Fruit fly (Drosophila melanogaster) whole organism, embryonic: ENCODE measurements around the gene Hrs.

Source experiments
- Ada2b ChIP-seq: fragments of 200-800 bp; sonication (Bioruptor generic); IDR thresholded peaks from 2 replicates; pipeline ENCODE4 v1.3.6; 2022; ENCODE audit warnings: missing biosample characterization, missing genetic modification characterization
- Atf-2 ChIP-seq: fragments of 200-800 bp; sonication (Bioruptor generic); optimal IDR thresholded peaks from 2 replicates; lab custom pipeline; 2016; ENCODE audit warnings: missing biosample characterization, missing genetic modification characterization
- CG12769 ChIP-seq: fragments of 200-800 bp; sonication (Bioruptor generic); optimal IDR thresholded peaks from 2 replicates; lab custom pipeline; 2019; ENCODE audit warnings: missing biosample characterization, mild to moderate bottlenecking, missing genetic modification characterization, moderate library complexity
- CG16779 ChIP-seq: fragments of 200-800 bp; sonication (Bioruptor generic); IDR thresholded peaks from 2 replicates; pipeline ENCODE4 v1.3.6; 2022; ENCODE audit warnings: missing biosample characterization, missing genetic modification characterization
- CG2678 ChIP-seq: fragments of 200-800 bp; sonication (Bioruptor generic); optimal IDR thresholded peaks from 3 replicates; lab custom pipeline; 2019; ENCODE audit warnings: missing biosample characterization, mild to moderate bottlenecking, missing genetic modification characterization, moderate library complexity
- CG30020 ChIP-seq: fragments of 200-800 bp; optimal IDR thresholded peaks from 2 replicates; lab custom pipeline; 2019; ENCODE audit warnings: missing biosample characterization, mild to moderate bottlenecking, missing genetic modification characterization, moderate library complexity
- CG30403 ChIP-seq: fragments of 200-800 bp; sonication (Bioruptor generic); optimal IDR thresholded peaks from 3 replicates; lab custom pipeline; 2016; ENCODE audit warnings: missing biosample characterization, missing genetic modification characterization
- CG31441 ChIP-seq: fragments of 200-800 bp; sonication (Bioruptor generic); IDR thresholded peaks from 2 replicates; pipeline ENCODE4 v1.3.6; 2022; ENCODE audit warnings: missing biosample characterization, missing genetic modification characterization
- CG3726 ChIP-seq: fragments of 200-800 bp; sonication (Bioruptor generic); IDR thresholded peaks from 3 replicates; pipeline ENCODE4, ENCODE4 v1.3.6; 2022; ENCODE audit warnings: missing biosample characterization, missing genetic modification characterization
- CG4854 ChIP-seq: fragments of 200-800 bp; sonication (Bioruptor generic); optimal IDR thresholded peaks from 2 replicates; lab custom pipeline; 2016; ENCODE audit warnings: missing biosample characterization, missing genetic modification characterization, inconsistent platforms
- CG5245 ChIP-seq: fragments of 200-800 bp; sonication (Bioruptor generic); optimal IDR thresholded peaks from 3 replicates; lab custom pipeline; 2016; ENCODE audit warnings: missing biosample characterization, missing genetic modification characterization
- CG7745 ChIP-seq: fragments of 200-800 bp; sonication (Bioruptor generic); optimal IDR thresholded peaks from 2 replicates; lab custom pipeline; 2018; ENCODE audit warnings: missing biosample characterization, mild to moderate bottlenecking, missing genetic modification characterization, moderate library complexity
- CG8089 ChIP-seq: fragments of 200-800 bp; sonication (Bioruptor generic); optimal IDR thresholded peaks from 3 replicates; lab custom pipeline; 2016; ENCODE audit warnings: missing biosample characterization, missing genetic modification characterization
- CG8290 ChIP-seq, 3 experiments: fragments of 200-800 bp; sonication (Bioruptor generic); optimal IDR thresholded peaks; 2 replicates each; lab custom pipeline; 2016 to 2019; ENCODE audit warnings: missing biosample characterization in 3 of 3, missing genetic modification characterization in 3 of 3, mild to moderate bottlenecking in 2 of 3, moderate library complexity in 1 of 3
- Doc3 ChIP-seq: fragments of 200-800 bp; sonication (Bioruptor generic); IDR thresholded peaks from 3 replicates; pipeline ENCODE4 v1.3.6; 2022; ENCODE audit warnings: missing biosample characterization, missing genetic modification characterization; ENCODE audit not compliant: partially characterized antibody
- HLH3B ChIP-seq: fragments of 200-800 bp; sonication (Bioruptor generic); IDR thresholded peaks from 2 replicates; pipeline ENCODE4 v1.3.6; 2022; ENCODE audit warnings: missing biosample characterization, missing genetic modification characterization
- HmgD ChIP-seq: fragments of 200-800 bp; sonication (Bioruptor generic); optimal IDR thresholded peaks from 3 replicates; lab custom pipeline; 2016; ENCODE audit warnings: missing biosample characterization, missing genetic modification characterization
- Hr3 ChIP-seq: fragments of 200-800 bp; sonication (Bioruptor generic); optimal IDR thresholded peaks from 3 replicates; lab custom pipeline; 2016; ENCODE audit warnings: missing biosample characterization, missing genetic modification characterization
- Lhr ChIP-seq: fragments of 200-800 bp; sonication (Bioruptor generic); optimal IDR thresholded peaks from 3 replicates; lab custom pipeline; 2017; ENCODE audit warnings: mild to moderate bottlenecking, missing biosample characterization, missing genetic modification reagents, missing genetic modification characterization
- MESR4 ChIP-seq: fragments of 200-800 bp; sonication (Bioruptor generic); optimal IDR thresholded peaks from 2 replicates; lab custom pipeline; 2018; ENCODE audit warnings: missing biosample characterization, mild to moderate bottlenecking, missing genetic modification characterization, moderate library complexity
- Myb ChIP-seq: fragments of 200-800 bp; sonication (Bioruptor generic); optimal IDR thresholded peaks from 2 replicates; lab custom pipeline; 2016; ENCODE audit warnings: missing biosample characterization, missing genetic modification characterization
- NC2β ChIP-seq: fragments of 200-800 bp; sonication (Bioruptor generic); optimal IDR thresholded peaks from 2 replicates; lab custom pipeline; 2016; ENCODE audit warnings: missing biosample characterization, missing genetic modification characterization
- Nf-YC ChIP-seq: fragments of 200-800 bp; optimal IDR thresholded peaks from 3 replicates; lab custom pipeline; 2019; ENCODE audit warnings: missing biosample characterization, mild to moderate bottlenecking, missing genetic modification characterization, moderate library complexity
- Poxn ChIP-seq: fragments of 200-800 bp; sonication (Bioruptor generic); IDR thresholded peaks from 2 replicates; pipeline ENCODE4 v1.3.6; 2022; ENCODE audit warnings: missing biosample characterization, missing genetic modification characterization
- Rx ChIP-seq: fragments of 200-800 bp; sonication (Bioruptor generic); IDR thresholded peaks from 2 replicates; pipeline ENCODE4 v1.3.6; 2022; ENCODE audit warnings: missing biosample characterization, missing genetic modification characterization
- Scr ChIP-seq: fragments of 200-800 bp; sonication (Bioruptor generic); IDR thresholded peaks from 2 replicates; pipeline ENCODE4 v1.3.6; 2022; ENCODE audit warnings: missing biosample characterization, missing genetic modification characterization; ENCODE audit not compliant: partially characterized antibody
- Vsx1 ChIP-seq: fragments of 200-800 bp; sonication (Bioruptor generic); optimal IDR thresholded peaks from 2 replicates; lab custom pipeline; 2017; ENCODE audit warnings: missing biosample characterization, mild to moderate bottlenecking, missing genetic modification characterization, missing genetic modification reagents
- al ChIP-seq: fragments of 200-800 bp; sonication (Bioruptor generic); IDR thresholded peaks from 2 replicates; pipeline ENCODE4 v1.3.6; 2022; ENCODE audit warnings: missing biosample characterization, missing genetic modification characterization
- bsh ChIP-seq, 2 experiments: fragments of 200-800 bp; sonication (Bioruptor generic); optimal IDR thresholded peaks; 2 replicates each; lab custom pipeline; 2017 to 2018; ENCODE audit warnings: mild to moderate bottlenecking in 2 of 2, missing biosample characterization in 2 of 2, missing genetic modification characterization in 2 of 2, moderate library complexity in 1 of 2
- cad ChIP-seq: fragments of >200 bp; optimal IDR thresholded peaks from 2 replicates; lab custom pipeline; 2017; ENCODE audit warnings: missing biosample characterization, missing genetic modification characterization
- cato ChIP-seq: fragments of 200-800 bp; sonication (Bioruptor generic); optimal IDR thresholded peaks from 2 replicates; lab custom pipeline; 2016; ENCODE audit warnings: missing biosample characterization, missing genetic modification characterization, borderline replicate concordance
- chinmo ChIP-seq: fragments of 200-800 bp; sonication (Bioruptor generic); IDR thresholded peaks from 4 replicates; pipeline ENCODE4 v1.3.6; 2022; ENCODE audit warnings: missing biosample characterization, missing genetic modification characterization; ENCODE audit not compliant: partially characterized antibody
- ci ChIP-seq: fragments of 200-800 bp; sonication (Bioruptor generic); IDR thresholded peaks from 3 replicates; pipeline ENCODE4 v1.3.6; 2022; ENCODE audit warnings: missing biosample characterization, missing genetic modification characterization
- danr ChIP-seq: fragments of 200-800 bp; sonication (Bioruptor generic); IDR thresholded peaks from 2 replicates; pipeline ENCODE4 v1.3.6; 2022; ENCODE audit warnings: missing biosample characterization, missing genetic modification characterization
- dmrt11E ChIP-seq: fragments of 200-800 bp; sonication (Bioruptor generic); optimal IDR thresholded peaks from 3 replicates; lab custom pipeline; 2018; ENCODE audit warnings: missing biosample characterization, mild to moderate bottlenecking, missing genetic modification characterization, moderate library complexity
- ewg ChIP-seq: fragments of 200-800 bp; sonication (Bioruptor generic); optimal IDR thresholded peaks from 3 replicates; lab custom pipeline; 2017; ENCODE audit warnings: mild to moderate bottlenecking, missing biosample characterization, missing genetic modification reagents, missing genetic modification characterization
- exex ChIP-seq: fragments of 200-800 bp; sonication (Bioruptor generic); optimal IDR thresholded peaks from 4 replicates; lab custom pipeline; 2018; ENCODE audit warnings: missing biosample characterization, mild to moderate bottlenecking, missing genetic modification characterization, moderate library complexity
- fd96Cb ChIP-seq: fragments of 200-800 bp; sonication (Bioruptor generic); optimal IDR thresholded peaks from 2 replicates; lab custom pipeline; 2018; ENCODE audit warnings: missing biosample characterization, mild to moderate bottlenecking, missing genetic modification characterization, moderate library complexity
- fu2 ChIP-seq: fragments of 200-800 bp; sonication (Bioruptor generic); optimal IDR thresholded peaks from 2 replicates; lab custom pipeline; 2016; ENCODE audit warnings: missing biosample characterization, missing genetic modification characterization
- gfzf ChIP-seq: fragments of 200-800 bp; sonication (Bioruptor generic); optimal IDR thresholded peaks from 2 replicates; lab custom pipeline; 2016; ENCODE audit warnings: missing biosample characterization, mild to moderate bottlenecking, missing genetic modification characterization, moderate library complexity
- gsb-n ChIP-seq: fragments of 200-800 bp; sonication (Bioruptor generic); optimal IDR thresholded peaks from 3 replicates; lab custom pipeline; 2018; ENCODE audit warnings: missing biosample characterization, mild to moderate bottlenecking, missing genetic modification characterization
- lmd ChIP-seq: fragments of 200-800 bp; sonication (Bioruptor generic); IDR thresholded peaks from 2 replicates; pipeline ENCODE4 v1.3.6; 2022; ENCODE audit warnings: missing biosample characterization, missing genetic modification characterization
- pfk ChIP-seq: fragments of 200-800 bp; sonication (Bioruptor generic); optimal IDR thresholded peaks from 2 replicates; lab custom pipeline; 2018; ENCODE audit warnings: missing biosample characterization, mild to moderate bottlenecking, missing genetic modification characterization, moderate library complexity
- rib ChIP-seq: fragments of 200-800 bp; sonication (Bioruptor generic); IDR thresholded peaks from 2 replicates; pipeline ENCODE4 v1.3.6; 2022; ENCODE audit warnings: missing biosample characterization, missing genetic modification characterization
- ro ChIP-seq: fragments of 200-800 bp; sonication (Bioruptor generic); IDR thresholded peaks from 2 replicates; pipeline ENCODE4 v1.3.6; 2022; ENCODE audit warnings: missing biosample characterization, missing genetic modification characterization
- sc ChIP-seq, 3 experiments: fragments of >200 bp in 2 of 3; fragments of 200-800 bp in 1 of 3; sonication (Bioruptor generic) in 1 of 3; optimal IDR thresholded peaks; 2 replicates in 2 of 3; 3 replicates in 1 of 3; lab custom pipeline; 2017; ENCODE audit warnings: mild to moderate bottlenecking in 1 of 3, missing biosample characterization in 1 of 3, missing genetic modification characterization in 1 of 3, missing genetic modification reagents in 1 of 3
- sd ChIP-seq: fragments of 200-800 bp; sonication (Bioruptor generic); optimal IDR thresholded peaks from 3 replicates; lab custom pipeline; 2018; ENCODE audit warnings: missing biosample characterization, mild to moderate bottlenecking, missing genetic modification characterization, moderate library complexity
- tgo ChIP-seq: fragments of 200-800 bp; sonication (Bioruptor generic); IDR thresholded peaks from 3 replicates; pipeline ENCODE4 v1.3.6; 2022; ENCODE audit warnings: missing biosample characterization, missing genetic modification characterization
- tio ChIP-seq: fragments of 200-800 bp; sonication (Bioruptor generic); optimal IDR thresholded peaks from 2 replicates; lab custom pipeline; 2017; ENCODE audit warnings: missing biosample characterization, missing genetic modification characterization, inconsistent platforms
- vvl ChIP-seq: fragments of 200-800 bp; sonication (Bioruptor generic); IDR thresholded peaks from 2 replicates; pipeline ENCODE4 v1.3.6; 2022; ENCODE audit warnings: missing biosample characterization, missing genetic modification characterization
- zfh2 ChIP-seq: fragments of 200-800 bp; sonication (Bioruptor generic); optimal IDR thresholded peaks from 2 replicates; lab custom pipeline; 2016; ENCODE audit warnings: missing biosample characterization, missing genetic modification characterization

Gene Hrs

dm6 chr2L:2727364-2727763 is 12.4 kb upstream of the Hrs start (continued):
- TF ChIP-seq Ada2b (GFP tag; lab: Robert Waterston, UW) (no peak), CG7745 (tag; lab: Kevin White, UChicago) (no peak), al (GFP tag; lab: Robert Waterston, UW) (no peak), fu2 (GFP tag; lab: Kevin White, UChicago) (no peak), gsb-n (tag; lab: Kevin White, UChicago) (no peak), CG8089 (GFP tag; lab: Kevin White, UChicago) (no peak), sc (optimal IDR thresholded peaks at IDR 0.05; lab: Kevin White, UChicago) (no peak), sc (GFP tag; optimal IDR thresholded peaks at IDR 0.05; lab: Kevin White, UChicago) (no peak), CG5245 (GFP tag; lab: Kevin White, UChicago) (no peak), tgo (no peak), zfh2 (no peak), Lhr (GFP tag; lab: Kevin White, UChicago) (no peak), Nf-YC (tag; lab: Kevin White, UChicago) (no peak), NC2β (GFP tag; lab: Kevin White, UChicago) (no peak), vvl (GFP tag; lab: Robert Waterston, UW) (no peak), CG2678 (tag; lab: Kevin White, UChicago) (no peak), ci (GFP tag; lab: Robert Waterston, UW) (0 out of 3 replicates have a peak, but pooled peaks have one; percentile 33), MESR4 (GFP tag; lab: Kevin White, UChicago) (no peak), CG12769 (tag; lab: Kevin White, UChicago) (peak; percentile 87), sd (tag; lab: Kevin White, UChicago) (peak; percentile 92), CG3726 (GFP tag; lab: Robert Waterston, UW) (no peak), ro (GFP tag; lab: Robert Waterston, UW) (no peak), danr (GFP tag; lab: Robert Waterston, UW) (no peak), CG31441 (GFP tag; lab: Robert Waterston, UW) (no peak), cad (GFP tag; lab: Kevin White, UChicago) (no peak), CG30403 (GFP tag; lab: Kevin White, UChicago) (no peak), ewg (GFP tag; lab: Kevin White, UChicago) (no peak), Poxn (GFP tag; lab: Robert Waterston, UW) (no peak), tio (GFP tag; lab: Kevin White, UChicago) (no peak), CG4854 (GFP tag; lab: Kevin White, UChicago) (no peak), CG8290 (GFP tag; optimal IDR thresholded peaks at IDR 0.05; lab: Kevin White, UChicago) (no peak), CG8290 (tag; optimal IDR thresholded peaks at IDR 0.05; lab: Kevin White, UChicago) (peak in 1 of 2 experiments; percentile 2), HmgD (GFP tag; lab: Kevin White, UChicago) (no peak), Scr (GFP tag; lab: Robert Waterston, UW) (no peak), CG16779 (no peak), Vsx1 (GFP tag; lab: Kevin White, UChicago) (no peak), fd96Cb (no peak), gfzf (GFP tag; lab: Kevin White, UChicago) (no peak), dmrt11E (no peak), Hr3 (GFP tag; lab: Kevin White, UChicago) (no peak), Atf-2 (GFP tag; lab: Kevin White, UChicago) (no peak), pfk (GFP tag; lab: Kevin White, UChicago) (no peak), lmd (GFP tag; lab: Robert Waterston, UW) (no peak), bsh (GFP tag; optimal IDR thresholded peaks at IDR 0.05; lab: Kevin White, UChicago) (no peak), HLH3B (no peak), rib (GFP tag; lab: Robert Waterston, UW) (peak; percentile 74; the same call in 1 of the 2 replicates), Myb (GFP tag; lab: Kevin White, UChicago) (no peak), cato (GFP tag; lab: Kevin White, UChicago) (no peak), chinmo (GFP tag; lab: Robert Waterston, UW) (peak; percentile 78; the same call in 3 of the 4 replicates), Rx (GFP tag; lab: Robert Waterston, UW) (no peak), CG30020 (tag; lab: Kevin White, UChicago) (no peak), exex (tag; lab: Kevin White, UChicago) (no peak), Doc3 (GFP tag; lab: Robert Waterston, UW) (no peak)
